Worm (Caenorhabditis elegans): Measurements from ENCODE around the gene nhr-61.

Gene nhr-61

DNA sequence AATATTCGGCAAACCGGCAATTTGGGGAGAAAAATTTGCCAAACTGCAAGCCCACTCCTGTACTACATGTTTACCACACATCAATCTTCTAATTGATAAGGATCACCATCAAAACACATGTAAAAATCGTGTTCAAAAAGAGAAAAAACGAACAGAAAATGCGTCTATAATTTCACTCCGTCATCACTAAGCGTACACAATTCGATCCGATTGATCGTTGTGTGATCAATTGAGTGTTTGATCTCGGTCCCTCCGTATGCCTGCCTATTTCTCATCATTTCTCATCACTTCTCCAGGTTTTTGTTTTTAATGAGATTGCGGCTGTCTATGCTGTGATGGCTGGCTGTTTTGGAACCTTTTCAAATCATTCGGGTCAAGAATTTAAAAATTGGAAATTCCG lies 7.1 kb upstream of the nhr-61 start:
- TF ChIP-seq nhr-12 (tag; optimal IDR thresholded peaks at IDR 0.05) (no peak), nhr-43 (tag; optimal IDR thresholded peaks at IDR 0.05; ENCODE audit: poor library complexity, severe bottlenecking) (peak; percentile 75), nfya-1 (tag; optimal IDR thresholded peaks at IDR 0.05; ENCODE audit: insufficient read depth) (peak; percentile 23)

DNA sequence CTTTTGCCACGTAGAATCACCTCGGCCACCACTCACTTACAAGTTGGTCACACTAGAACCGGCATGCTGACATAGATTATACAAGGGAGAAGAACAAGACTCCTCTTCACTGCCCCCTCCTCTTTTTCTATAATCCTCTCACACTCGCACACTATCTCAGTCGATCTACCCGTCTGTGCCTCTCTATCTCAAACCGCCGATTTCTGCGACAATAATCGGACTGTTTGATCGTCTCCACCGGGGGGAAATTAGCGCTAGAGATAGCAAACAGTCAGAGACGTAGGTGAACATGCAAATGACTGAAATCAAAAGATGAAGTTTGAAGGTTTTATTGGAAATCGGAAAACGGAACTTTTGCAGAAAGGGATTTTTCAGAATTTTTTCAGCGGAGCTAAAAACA lies 4.1 kb upstream of the nhr-61 start:
- TF ChIP-seq ama-1 (optimal IDR thresholded peaks at IDR 0.05) = no peak
- TF ChIP-seq nfya-1 (tag; optimal IDR thresholded peaks at IDR 0.05; ENCODE audit: insufficient read depth) = peak; percentile 37
- TF ChIP-seq fkh-2 (tag; optimal IDR thresholded peaks at IDR 0.05) = no peak
- no peak for TF ChIP-seq ZK546.5 (tag; optimal IDR thresholded peaks at IDR 0.05)
- TF ChIP-seq elt-2 (tag; optimal IDR thresholded peaks at IDR 0.05) = peak; percentile 79
- no peak for TF ChIP-seq eor-1 (tag; optimal IDR thresholded peaks at IDR 0.05)
- TF ChIP-seq snpc-4 (tag; optimal IDR thresholded peaks at IDR 0.05) = no peak
- no peak for TF ChIP-seq egl-27 (tag; optimal IDR thresholded peaks at IDR 0.05)
- TF ChIP-seq ceh-16 (tag; optimal IDR thresholded peaks at IDR 0.05) = no peak
- no peak for TF ChIP-seq nhr-237 (tag; optimal IDR thresholded peaks at IDR 0.05)
- TF ChIP-seq nhr-23 (tag; optimal IDR thresholded peaks at IDR 0.05) = peak; percentile 94
- peak; percentile 94 for TF ChIP-seq pqm-1 (tag; optimal IDR thresholded peaks at IDR 0.05)
- TF ChIP-seq lin-15B (tag; optimal IDR thresholded peaks at IDR 0.05) = peak; percentile 20
- peak; percentile 62 for TF ChIP-seq nhr-43 (tag; optimal IDR thresholded peaks at IDR 0.05; ENCODE audit: poor library complexity, severe bottlenecking)
- TF ChIP-seq ceh-82 (tag; optimal IDR thresholded peaks at IDR 0.05) = peak; percentile 30
- TF ChIP-seq nhr-76 (tag; optimal IDR thresholded peaks at IDR 0.05) = no peak
- no peak for TF ChIP-seq zag-1 (tag; optimal IDR thresholded peaks at IDR 0.05)
- TF ChIP-seq unc-62 (GFP tag; optimal IDR thresholded peaks at IDR 0.05) = no peak
- TF ChIP-seq nhr-25 (tag; optimal IDR thresholded peaks at IDR 0.05) = peak; percentile 95
- TF ChIP-seq elt-1 (tag; optimal IDR thresholded peaks at IDR 0.05) = peak; percentile 71
- no peak for TF ChIP-seq nhr-28 (tag; optimal IDR thresholded peaks at IDR 0.05)
- TF ChIP-seq daf-12 (tag; optimal IDR thresholded peaks at IDR 0.05) = no peak
- TF ChIP-seq nhr-11 (tag; optimal IDR thresholded peaks at IDR 0.05) = no peak
- no peak for TF ChIP-seq sea-2 (GFP tag; optimal IDR thresholded peaks at IDR 0.05)
- no peak for TF ChIP-seq mdl-1 (tag; optimal IDR thresholded peaks at IDR 0.05)
- TF ChIP-seq pha-4 (tag; optimal IDR thresholded peaks at IDR 0.05) = peak; percentile 88
- no peak for TF ChIP-seq fkh-10 (GFP tag; optimal IDR thresholded peaks at IDR 0.05)
- peak; percentile 53 for TF ChIP-seq jun-1 (tag; optimal IDR thresholded peaks at IDR 0.05)
- no peak for TF ChIP-seq hmg-11 (tag; optimal IDR thresholded peaks at IDR 0.05)
- no peak for TF ChIP-seq unc-39 (tag; optimal IDR thresholded peaks at IDR 0.05)
- no peak for TF ChIP-seq fos-1 (tag; optimal IDR thresholded peaks at IDR 0.05)
- TF ChIP-seq skn-1 (tag; optimal IDR thresholded peaks at IDR 0.05) = peak; percentile 56
- peak; percentile 35 for TF ChIP-seq lsy-12 (tag; optimal IDR thresholded peaks at IDR 0.05)
- TF ChIP-seq lin-39 (tag; optimal IDR thresholded peaks at IDR 0.05) = no peak
- TF ChIP-seq ceh-28 (tag; optimal IDR thresholded peaks at IDR 0.05) = peak; percentile 55

DNA sequence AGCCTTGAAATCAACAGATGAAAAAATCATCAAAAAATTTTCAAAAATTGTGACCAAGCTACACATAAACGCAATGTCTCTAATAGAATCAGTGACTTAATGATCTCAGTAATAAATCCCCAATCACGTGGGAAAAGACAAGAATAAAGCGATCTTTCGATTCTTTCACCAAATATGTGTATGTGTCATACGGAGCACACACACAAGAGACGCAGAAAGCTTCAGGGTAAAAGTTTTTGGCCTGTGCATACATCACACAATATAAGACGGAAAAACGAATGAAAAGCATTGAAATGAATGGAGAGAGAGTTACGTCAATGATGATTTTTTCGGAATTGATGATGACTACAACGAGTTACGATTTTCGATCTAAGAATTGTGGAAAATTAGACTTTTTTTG lies 2.1 kb upstream of the nhr-61 start:
- TF ChIP-seq nhr-12 (tag; optimal IDR thresholded peaks at IDR 0.05) (no peak), egl-5 (tag; optimal IDR thresholded peaks at IDR 0.05) (no peak), pha-4 (tag; optimal IDR thresholded peaks at IDR 0.05) (peak; percentile 2), nhr-77 (tag; optimal IDR thresholded peaks at IDR 0.05) (no peak), fos-1 (tag; optimal IDR thresholded peaks at IDR 0.05) (no peak), fkh-2 (tag; optimal IDR thresholded peaks at IDR 0.05) (no peak), unc-62 (GFP tag; optimal IDR thresholded peaks at IDR 0.05) (no peak), tbx-2 (tag; optimal IDR thresholded peaks at IDR 0.05) (no peak), snpc-4 (tag; optimal IDR thresholded peaks at IDR 0.05) (no peak), ceh-82 (tag; optimal IDR thresholded peaks at IDR 0.05) (no peak), lin-39 (tag; optimal IDR thresholded peaks at IDR 0.05) (no peak), egl-27 (tag; optimal IDR thresholded peaks at IDR 0.05) (no peak), unc-39 (tag; optimal IDR thresholded peaks at IDR 0.05) (no peak), R02D3.7 (tag; optimal IDR thresholded peaks at IDR 0.05) (no peak), ceh-9 (tag; optimal IDR thresholded peaks at IDR 0.05) (no peak), ceh-16 (tag; optimal IDR thresholded peaks at IDR 0.05) (no peak), pqm-1 (tag; optimal IDR thresholded peaks at IDR 0.05) (peak; percentile 24), lin-15B (tag; optimal IDR thresholded peaks at IDR 0.05) (no peak), skn-1 (tag; optimal IDR thresholded peaks at IDR 0.05) (peak; percentile 25), nhr-67 (tag; optimal IDR thresholded peaks at IDR 0.05) (no peak), ztf-11 (tag; optimal IDR thresholded peaks at IDR 0.05) (no peak), sea-2 (GFP tag; optimal IDR thresholded peaks at IDR 0.05) (no peak), nhr-11 (tag; optimal IDR thresholded peaks at IDR 0.05) (no peak), nhr-43 (tag; optimal IDR thresholded peaks at IDR 0.05; ENCODE audit: poor library complexity, severe bottlenecking) (no peak), lsy-12 (tag; optimal IDR thresholded peaks at IDR 0.05) (no peak)
